Worm (Caenorhabditis elegans): ENCODE results near the gene twk-3.

Gene twk-3

ce11 chrII:8173449-8173848 lies 39.1 kb downstream of the twk-3 start, which contains the start of the genes decr-1.3 and T05C12.1:
Gene decr-1.3 (minus strand): TSS chrII:8173549.
Gene T05C12.1 (plus strand): TSS chrII:8173680.
- TF ChIP-seq nfya-1 (tag; optimal IDR thresholded peaks at IDR 0.05; ENCODE audit: insufficient read depth) (no peak), skn-1 (tag; optimal IDR thresholded peaks at IDR 0.05) (no peak), lin-39 (tag; optimal IDR thresholded peaks at IDR 0.05) (no peak), nhr-76 (tag; optimal IDR thresholded peaks at IDR 0.05) (no peak), ztf-4 (tag; optimal IDR thresholded peaks at IDR 0.05) (no peak), nhr-237 (tag; optimal IDR thresholded peaks at IDR 0.05) (no peak), unc-39 (tag; optimal IDR thresholded peaks at IDR 0.05) (no peak)

ce11 chrII:8170374-8170773 lies 42.2 kb downstream of the twk-3 start, which contains the start of gene T05C12.11:
Gene T05C12.11 (minus strand): TSS chrII:8170474.
- TF ChIP-seq jun-1 (tag; optimal IDR thresholded peaks at IDR 0.05): no peak
- TF ChIP-seq nfya-1 (tag; optimal IDR thresholded peaks at IDR 0.05; ENCODE audit: insufficient read depth): no peak
- no peak for TF ChIP-seq nhr-12 (tag; optimal IDR thresholded peaks at IDR 0.05)
- no peak for TF ChIP-seq tbx-2 (tag; optimal IDR thresholded peaks at IDR 0.05)
- TF ChIP-seq elt-2 (tag; optimal IDR thresholded peaks at IDR 0.05): no peak
- no peak for TF ChIP-seq mdl-1 (tag; optimal IDR thresholded peaks at IDR 0.05)
- TF ChIP-seq lsy-12 (tag; optimal IDR thresholded peaks at IDR 0.05): no peak
- no peak for TF ChIP-seq fkh-2 (tag; optimal IDR thresholded peaks at IDR 0.05)
- no peak for TF ChIP-seq hmg-11 (tag; optimal IDR thresholded peaks at IDR 0.05)
- no peak for TF ChIP-seq mml-1 (tag; optimal IDR thresholded peaks at IDR 0.05)
- TF ChIP-seq pqm-1 (tag; optimal IDR thresholded peaks at IDR 0.05): no peak
- TF ChIP-seq nhr-237 (tag; optimal IDR thresholded peaks at IDR 0.05): no peak
- TF ChIP-seq fos-1 (tag; optimal IDR thresholded peaks at IDR 0.05): no peak
- TF ChIP-seq R02D3.7 (tag; optimal IDR thresholded peaks at IDR 0.05): no peak
- no peak for TF ChIP-seq nhr-28 (tag; optimal IDR thresholded peaks at IDR 0.05)

ce11 chrII:8169283-8169682 lies 43.3 kb downstream of the twk-3 start, which contains the start of gene T05C12.15:
Gene T05C12.15 (plus strand): TSS chrII:8169583.
- TF ChIP-seq pha-4 (tag; optimal IDR thresholded peaks at IDR 0.05): no peak
- no peak for TF ChIP-seq daf-12 (tag; optimal IDR thresholded peaks at IDR 0.05)
- no peak for TF ChIP-seq ceh-16 (tag; optimal IDR thresholded peaks at IDR 0.05)
- no peak for TF ChIP-seq elt-2 (tag; optimal IDR thresholded peaks at IDR 0.05)
- no peak for TF ChIP-seq hmg-11 (tag; optimal IDR thresholded peaks at IDR 0.05)
- no peak for TF ChIP-seq ceh-28 (tag; optimal IDR thresholded peaks at IDR 0.05)
- TF ChIP-seq tbx-2 (tag; optimal IDR thresholded peaks at IDR 0.05): no peak
- TF ChIP-seq ZK546.5 (tag; optimal IDR thresholded peaks at IDR 0.05): no peak
- TF ChIP-seq ceh-82 (tag; optimal IDR thresholded peaks at IDR 0.05): no peak
- no peak for TF ChIP-seq elt-3 (tag; optimal IDR thresholded peaks at IDR 0.05)
- no peak for TF ChIP-seq ama-1 (optimal IDR thresholded peaks at IDR 0.05)
- no peak for TF ChIP-seq mdl-1 (tag; optimal IDR thresholded peaks at IDR 0.05)
- no peak for TF ChIP-seq snpc-4 (tag; optimal IDR thresholded peaks at IDR 0.05)
- TF ChIP-seq nhr-25 (tag; optimal IDR thresholded peaks at IDR 0.05): no peak

ce11 chrII:8162120-8162648 lies 50.4 kb downstream of the twk-3 start, which contains the start of the genes emb-27 and rrf-3:
Gene emb-27 (minus strand): TSS chrII:8162170.
Gene rrf-3 (plus strand): TSS chrII:8162465.
- TF ChIP-seq nhr-25 (tag; optimal IDR thresholded peaks at IDR 0.05) (peak; percentile 50), pha-4 (tag; optimal IDR thresholded peaks at IDR 0.05) (peak; percentile 82), fkh-2 (tag; optimal IDR thresholded peaks at IDR 0.05) (no peak), nhr-28 (tag; optimal IDR thresholded peaks at IDR 0.05) (no peak), nhr-77 (tag; optimal IDR thresholded peaks at IDR 0.05) (no peak), jun-1 (tag; optimal IDR thresholded peaks at IDR 0.05) (no peak), skn-1 (tag; optimal IDR thresholded peaks at IDR 0.05) (peak; percentile 26), nfya-1 (tag; optimal IDR thresholded peaks at IDR 0.05; ENCODE audit: insufficient read depth) (peak; percentile 61), eor-1 (tag; optimal IDR thresholded peaks at IDR 0.05) (no peak), lin-15B (tag; optimal IDR thresholded peaks at IDR 0.05) (peak; percentile 85), ceh-82 (tag; optimal IDR thresholded peaks at IDR 0.05) (no peak), egl-5 (tag; optimal IDR thresholded peaks at IDR 0.05) (peak; percentile 31), nhr-43 (tag; optimal IDR thresholded peaks at IDR 0.05; ENCODE audit: poor library complexity, severe bottlenecking) (no peak), snpc-4 (tag; optimal IDR thresholded peaks at IDR 0.05) (no peak)

All from whole organism, L3 larva.